Worm (Caenorhabditis elegans) whole organism, young adult: ENCODE results near the gene Y71H2AM.1.

Source experiments
- B0019.2 ChIP-seq: fragments of 200-800 bp; sonication (Bioruptor generic); conservative IDR thresholded peaks from 2 replicates; pipeline ENCODE4 v1.3.6; 2022; ENCODE audit warnings: missing genetic modification reagents, missing genetic modification characterization, missing compliant biosample characterization
- B0261.1 ChIP-seq: sonication (generic microtip); optimal IDR thresholded peaks from 2 replicates; lab custom pipeline; 2016; ENCODE audit warnings: mild to moderate bottlenecking, missing genetic modification characterization, moderate library complexity, missing compliant biosample characterization
- F23B12.7 ChIP-seq: sonication (generic microtip); optimal IDR thresholded peaks from 2 replicates; lab custom pipeline; 2017; ENCODE audit warnings: missing genetic modification characterization, mild to moderate bottlenecking, missing compliant biosample characterization, antibody characterized with exemption, moderate library complexity; ENCODE audit not compliant: insufficient read depth
- F57C9.4 ChIP-seq: sonication (generic microtip); optimal IDR thresholded peaks from 2 replicates; lab custom pipeline; 2017; ENCODE audit warnings: mild to moderate bottlenecking, missing genetic modification characterization, missing compliant biosample characterization
- Y53F4B.3 ChIP-seq: fragments of 200-800 bp; sonication (Bioruptor generic); IDR thresholded peaks from 2 replicates; pipeline ENCODE4 v1.3.6; 2022; ENCODE audit warnings: missing genetic modification reagents, missing genetic modification characterization, missing compliant biosample characterization
- ama-1 ChIP-seq, 3 experiments: fragments of 150-350 bp in 1 of 3; sonication (generic microtip) in 2 of 3; optimal IDR thresholded peaks; 2 replicates each; lab custom pipeline; 2014 to 2018; ENCODE audit warnings: missing biosample characterization in 2 of 3, missing genetic modification characterization in 2 of 3, missing genetic modification reagents in 2 of 3
- efl-1 ChIP-seq: fragments of 150-350 bp; optimal IDR thresholded peaks from 2 replicates; lab custom pipeline; 2014; ENCODE audit warnings: missing biosample characterization, missing genetic modification reagents, missing genetic modification characterization
- madf-6 ChIP-seq: fragments of 200-800 bp; sonication (Bioruptor generic); IDR thresholded peaks from 2 replicates; pipeline ENCODE4 v1.3.6; 2022; ENCODE audit warnings: missing genetic modification reagents, missing genetic modification characterization, missing compliant biosample characterization
- mcd-1 ChIP-seq: fragments of 200-800 bp; sonication (Bioruptor generic); IDR thresholded peaks from 2 replicates; pipeline ENCODE4 v1.3.6; 2022; ENCODE audit warnings: missing genetic modification reagents, missing genetic modification characterization, missing compliant biosample characterization
- nhr-90 ChIP-seq: sonication (generic microtip); optimal IDR thresholded peaks from 2 replicates; lab custom pipeline; 2016; ENCODE audit warnings: missing genotype, mild to moderate bottlenecking, missing genetic modification characterization, missing compliant biosample characterization
- snpc-3.4 ChIP-seq: sonication (generic microtip); optimal IDR thresholded peaks from 2 replicates; lab custom pipeline; 2017; ENCODE audit warnings: missing genetic modification characterization, mild to moderate bottlenecking, missing compliant biosample characterization, antibody characterized with exemption, moderate library complexity, missing genotype, missing genetic modification reagents
- unc-62 ChIP-seq: fragments of 150-350 bp; optimal IDR thresholded peaks from 2 replicates; lab custom pipeline; 2014; ENCODE audit warnings: missing biosample characterization, missing genetic modification reagents, missing genetic modification characterization
- zfh-2 ChIP-seq: fragments of 200-800 bp; sonication (Bioruptor generic); conservative IDR thresholded peaks from 2 replicates; pipeline ENCODE4 v1.3.6; 2022; ENCODE audit warnings: missing genetic modification reagents, missing genetic modification characterization, missing compliant biosample characterization

- no peak for TF ChIP-seq madf-6
- no peak for TF ChIP-seq snpc-3.4 (tag; lab: Kevin White, UChicago)
- no peak for TF ChIP-seq ama-1 (optimal IDR thresholded peaks at IDR 0.05; lab: Kevin White, UChicago)
- no peak for TF ChIP-seq ama-1 (GFP tag; optimal IDR thresholded peaks at IDR 0.05; lab: Kevin White, UChicago)
- no peak for TF ChIP-seq F57C9.4 (tag; lab: Kevin White, UChicago)
- TF ChIP-seq zfh-2 (GFP tag; lab: Robert Waterston, UW): peak; percentile 51
- no peak for TF ChIP-seq Y53F4B.3 (GFP tag; lab: Robert Waterston, UW)
- no peak for TF ChIP-seq efl-1 (GFP tag; lab: Kevin White, UChicago)
- TF ChIP-seq B0019.2: no peak
- TF ChIP-seq unc-62 (GFP tag; lab: Kevin White, UChicago): no peak
- TF ChIP-seq F23B12.7 (tag; lab: Kevin White, UChicago): no peak
- no peak for TF ChIP-seq nhr-90 (tag; lab: Kevin White, UChicago)
- no peak for TF ChIP-seq B0261.1
- no peak for TF ChIP-seq mcd-1
These were observed 39.7 kb downstream of the Y71H2AM.1 start for ce11 chrIII:2866597-2866996.
